Fruit fly (Drosophila melanogaster) whole organism, pupa: ENCODE measurements around the gene Pdp1.
A peak's percentile ranks its signal among the peaks of the same experiment; 100 is the strongest.

Experiments used
- CG12605 ChIP-seq: fragments of 200-800 bp; sonication (Bioruptor generic); IDR thresholded peaks from 2 replicates; pipeline ENCODE4 v1.3.6; 2022; ENCODE audit warnings: missing biosample characterization, missing genetic modification characterization
- CG14655 ChIP-seq: fragments of 200-800 bp; sonication (Bioruptor generic); optimal IDR thresholded peaks from 3 replicates; lab custom pipeline; 2017; ENCODE audit warnings: mild to moderate bottlenecking, missing biosample characterization, missing genetic modification reagents, missing genetic modification characterization
- CG15710 ChIP-seq: fragments of 200-800 bp; sonication (Bioruptor generic); optimal IDR thresholded peaks from 2 replicates; lab custom pipeline; 2018; ENCODE audit warnings: missing biosample characterization, mild to moderate bottlenecking, missing genetic modification characterization, moderate library complexity
- CG32121 ChIP-seq: fragments of 200-800 bp; sonication (Bioruptor generic); IDR thresholded peaks from 2 replicates; pipeline ENCODE4 v1.3.6; 2022; ENCODE audit warnings: missing biosample characterization, missing genetic modification characterization
- CG34367 ChIP-seq: fragments of 200-800 bp; sonication (Bioruptor generic); optimal IDR thresholded peaks from 2 replicates; lab custom pipeline; 2018; ENCODE audit warnings: missing biosample characterization, mild to moderate bottlenecking, missing genetic modification characterization
- CG8301 ChIP-seq: fragments of 200-800 bp; sonication (Bioruptor generic); optimal IDR thresholded peaks from 2 replicates; lab custom pipeline; 2018; ENCODE audit warnings: missing biosample characterization, mild to moderate bottlenecking, missing genetic modification characterization
- D1 ChIP-seq: fragments of 200-800 bp; sonication (Bioruptor generic); optimal IDR thresholded peaks from 2 replicates; lab custom pipeline; 2018; ENCODE audit warnings: missing biosample characterization, mild to moderate bottlenecking, missing genetic modification characterization, moderate library complexity
- EcR ChIP-seq: fragments of 200-800 bp; sonication (Bioruptor generic); optimal IDR thresholded peaks from 3 replicates; lab custom pipeline; 2019; ENCODE audit warnings: missing biosample characterization, missing genetic modification characterization, mild to moderate bottlenecking, moderate library complexity, missing genetic modification reagents
- Ets98B ChIP-seq: fragments of 200-800 bp; sonication (Bioruptor generic); IDR thresholded peaks from 2 replicates; pipeline ENCODE4 v1.3.6; 2022; ENCODE audit warnings: missing biosample characterization, missing genetic modification characterization
- Pif1A ChIP-seq: fragments of 200-800 bp; sonication (Bioruptor generic); optimal IDR thresholded peaks from 3 replicates; lab custom pipeline; 2016; ENCODE audit warnings: missing biosample characterization, missing genetic modification characterization
- fd96Ca ChIP-seq: fragments of 200-800 bp; sonication (Bioruptor generic); IDR thresholded peaks from 3 replicates; pipeline ENCODE4 v1.3.6; 2022; ENCODE audit warnings: missing biosample characterization, missing genetic modification characterization

DNA sequence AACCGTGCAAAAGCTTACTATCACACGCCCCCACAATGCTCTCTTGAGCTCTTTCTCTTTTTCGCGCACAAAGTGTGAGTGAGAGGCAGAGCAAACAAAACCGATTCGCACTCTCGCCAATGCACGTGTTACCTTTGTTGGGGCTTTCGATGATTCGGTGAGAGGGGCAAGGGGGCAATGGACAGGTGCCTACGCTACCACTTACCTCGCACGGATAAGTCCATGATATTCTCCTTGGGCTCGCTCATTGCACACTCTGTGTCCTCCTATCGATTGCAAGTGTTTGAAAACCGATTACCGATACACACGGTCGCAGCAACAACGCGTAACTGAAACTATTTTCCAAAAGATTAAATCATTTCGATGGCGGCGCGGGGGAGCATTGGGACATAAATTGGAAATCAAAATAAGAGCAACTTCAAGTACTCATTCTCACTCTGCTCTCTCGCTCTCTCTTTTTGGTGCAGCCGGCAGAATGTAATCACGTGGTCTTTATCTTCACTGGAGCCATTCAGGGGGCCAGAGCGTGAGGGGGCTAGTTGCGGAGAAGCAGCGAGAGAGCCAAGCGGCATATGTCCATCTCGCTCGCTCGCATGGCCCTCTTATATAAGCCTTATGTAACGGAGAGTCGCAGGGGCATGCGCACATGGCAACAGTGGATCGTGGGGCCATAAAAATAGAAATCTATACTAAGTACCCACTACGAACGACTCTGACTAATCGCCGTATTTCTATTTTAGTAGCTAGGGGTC lies at the start of gene Pdp1:
- TF ChIP-seq fd96Ca (GFP tag; lab: Robert Waterston, UW) (0 out of 3 replicates have a peak, but pooled peaks have one; percentile 45), Pif1A (GFP tag; lab: Kevin White, UChicago) (peak; percentile 38), CG34367 (tag; lab: Kevin White, UChicago) (no peak), Ets98B (GFP tag; lab: Robert Waterston, UW) (peak; percentile 59; the same call in 1 of the 2 replicates), CG32121 (peak; percentile 36; the same call in 1 of the 2 replicates), D1 (tag; lab: Kevin White, UChicago) (no peak), EcR (GFP tag; lab: Kevin White, UChicago) (peak; percentile 65), CG8301 (tag; lab: Kevin White, UChicago) (no peak), CG14655 (GFP tag; lab: Kevin White, UChicago) (peak; percentile 48), CG15710 (tag; lab: Kevin White, UChicago) (peak; percentile 5), CG12605 (GFP tag; lab: Robert Waterston, UW) (peak; percentile 63; the same call in 1 of the 2 replicates)
